Fruit fly (Drosophila melanogaster) whole organism, prepupa: ENCODE measurements around the gene Cpr97Ea.

Experiments used
- CG10669 ChIP-seq: fragments of 200-800 bp; sonication (Bioruptor generic); optimal IDR thresholded peaks from 3 replicates; lab custom pipeline; 2018; ENCODE audit warnings: missing biosample characterization, mild to moderate bottlenecking, missing genetic modification characterization, moderate library complexity
- CG11762 ChIP-seq: fragments of 200-800 bp; sonication (Bioruptor generic); optimal IDR thresholded peaks from 3 replicates; lab custom pipeline; 2016; ENCODE audit warnings: missing biosample characterization, missing genetic modification characterization; ENCODE audit not compliant: insufficient read depth
- CG1621 ChIP-seq: fragments of 200-800 bp; sonication (Bioruptor generic); optimal IDR thresholded peaks from 3 replicates; lab custom pipeline; 2018; ENCODE audit warnings: missing biosample characterization, mild to moderate bottlenecking, missing genetic modification characterization
- CG3032 ChIP-seq: fragments of 200-800 bp; optimal IDR thresholded peaks from 2 replicates; lab custom pipeline; 2019; ENCODE audit warnings: missing biosample characterization, mild to moderate bottlenecking, missing genetic modification characterization, moderate library complexity
- CG31627 ChIP-seq: fragments of 200-800 bp; sonication (Bioruptor generic); optimal IDR thresholded peaks from 3 replicates; lab custom pipeline; 2016; ENCODE audit warnings: missing biosample characterization, missing genetic modification characterization
- CG32006 ChIP-seq: fragments of 200-800 bp; sonication (Bioruptor generic); optimal IDR thresholded peaks from 3 replicates; lab custom pipeline; 2017; ENCODE audit warnings: missing biosample characterization, mild to moderate bottlenecking, missing genetic modification characterization
- CG4318 ChIP-seq: fragments of 200-800 bp; sonication (Bioruptor generic); optimal IDR thresholded peaks from 3 replicates; lab custom pipeline; 2017; ENCODE audit warnings: missing biosample characterization, mild to moderate bottlenecking, missing genetic modification characterization
- CG6163 ChIP-seq: fragments of 200-800 bp; sonication (Bioruptor generic); IDR thresholded peaks from 3 replicates; pipeline ENCODE4 v1.3.6; 2022; ENCODE audit warnings: missing biosample characterization, missing genetic modification characterization
- CG6792 ChIP-seq: fragments of 200-800 bp; sonication (Bioruptor generic); optimal IDR thresholded peaks from 3 replicates; lab custom pipeline; 2016; ENCODE audit warnings: missing biosample characterization, missing genetic modification characterization
- CG7368 ChIP-seq: fragments of 200-800 bp; sonication (Bioruptor generic); optimal IDR thresholded peaks from 3 replicates; lab custom pipeline; 2016; ENCODE audit warnings: missing biosample characterization, missing genetic modification characterization
- CG8119 ChIP-seq: fragments of 200-800 bp; sonication (Bioruptor generic); IDR thresholded peaks from 3 replicates; pipeline ENCODE4 v1.3.6; 2022; ENCODE audit warnings: missing biosample characterization, missing genetic modification characterization
- CG9139 ChIP-seq: fragments of 200-800 bp; sonication (Bioruptor generic); optimal IDR thresholded peaks from 3 replicates; lab custom pipeline; 2017; ENCODE audit warnings: missing biosample characterization, mild to moderate bottlenecking, missing genetic modification characterization
- Eip75B ChIP-seq: fragments of 200-800 bp; sonication (Bioruptor generic); optimal IDR thresholded peaks from 3 replicates; lab custom pipeline; 2016; ENCODE audit warnings: missing biosample characterization, missing genetic modification characterization
- Eip93F ChIP-seq: fragments of 200-800 bp; sonication (Bioruptor generic); optimal IDR thresholded peaks from 2 replicates; lab custom pipeline; 2016; ENCODE audit warnings: missing biosample characterization, mild to moderate bottlenecking, missing genetic modification characterization
- Hr4 ChIP-seq: fragments of 200-800 bp; sonication (Bioruptor generic); optimal IDR thresholded peaks from 3 replicates; lab custom pipeline; 2016; ENCODE audit warnings: missing biosample characterization, missing genetic modification characterization
- Met ChIP-seq: fragments of 200-800 bp; sonication (Bioruptor generic); optimal IDR thresholded peaks from 3 replicates; lab custom pipeline; 2016; ENCODE audit warnings: missing biosample characterization, missing genetic modification characterization
- Sox15 ChIP-seq: fragments of 200-800 bp; sonication (Bioruptor generic); optimal IDR thresholded peaks from 3 replicates; lab custom pipeline; 2016; ENCODE audit warnings: missing biosample characterization, missing genetic modification characterization
- achi ChIP-seq: fragments of 200-800 bp; sonication (Bioruptor generic); optimal IDR thresholded peaks from 3 replicates; lab custom pipeline; 2016; ENCODE audit warnings: missing biosample characterization, missing genetic modification characterization
- eg ChIP-seq: fragments of 200-800 bp; sonication (Bioruptor generic); IDR thresholded peaks from 3 replicates; pipeline ENCODE4 v1.3.6; 2022; ENCODE audit warnings: missing biosample characterization, missing genetic modification characterization
- esn ChIP-seq: fragments of 200-800 bp; sonication (Bioruptor generic); optimal IDR thresholded peaks from 2 replicates; lab custom pipeline; 2016; ENCODE audit warnings: missing biosample characterization, mild to moderate bottlenecking, missing genetic modification characterization, moderate library complexity
- fkh ChIP-seq: fragments of 200-800 bp; sonication (Bioruptor generic); optimal IDR thresholded peaks from 3 replicates; lab custom pipeline; 2017; ENCODE audit warnings: missing biosample characterization, mild to moderate bottlenecking, missing genetic modification characterization, moderate library complexity
- lz ChIP-seq: fragments of 200-800 bp; sonication (Bioruptor generic); optimal IDR thresholded peaks from 3 replicates; lab custom pipeline; 2016; ENCODE audit warnings: missing biosample characterization, missing genetic modification characterization
- pdm3 ChIP-seq: fragments of 200-800 bp; sonication (Bioruptor generic); optimal IDR thresholded peaks from 3 replicates; lab custom pipeline; 2016; ENCODE audit warnings: missing biosample characterization, missing genetic modification characterization
- svp ChIP-seq: fragments of 200-800 bp; sonication (Bioruptor generic); peaks from one replicate; lab custom pipeline; 2016; ENCODE audit warnings: missing biosample characterization, missing genetic modification characterization
- topi ChIP-seq: fragments of 200-800 bp; sonication (Bioruptor generic); optimal IDR thresholded peaks from 3 replicates; lab custom pipeline; 2016; ENCODE audit warnings: missing biosample characterization, missing genetic modification characterization
- vri ChIP-seq: fragments of 200-800 bp; sonication (Bioruptor generic); optimal IDR thresholded peaks from 3 replicates; lab custom pipeline; 2016; ENCODE audit warnings: missing biosample characterization, mild to moderate bottlenecking, missing genetic modification characterization

Cpr97Ea gene

DNA sequence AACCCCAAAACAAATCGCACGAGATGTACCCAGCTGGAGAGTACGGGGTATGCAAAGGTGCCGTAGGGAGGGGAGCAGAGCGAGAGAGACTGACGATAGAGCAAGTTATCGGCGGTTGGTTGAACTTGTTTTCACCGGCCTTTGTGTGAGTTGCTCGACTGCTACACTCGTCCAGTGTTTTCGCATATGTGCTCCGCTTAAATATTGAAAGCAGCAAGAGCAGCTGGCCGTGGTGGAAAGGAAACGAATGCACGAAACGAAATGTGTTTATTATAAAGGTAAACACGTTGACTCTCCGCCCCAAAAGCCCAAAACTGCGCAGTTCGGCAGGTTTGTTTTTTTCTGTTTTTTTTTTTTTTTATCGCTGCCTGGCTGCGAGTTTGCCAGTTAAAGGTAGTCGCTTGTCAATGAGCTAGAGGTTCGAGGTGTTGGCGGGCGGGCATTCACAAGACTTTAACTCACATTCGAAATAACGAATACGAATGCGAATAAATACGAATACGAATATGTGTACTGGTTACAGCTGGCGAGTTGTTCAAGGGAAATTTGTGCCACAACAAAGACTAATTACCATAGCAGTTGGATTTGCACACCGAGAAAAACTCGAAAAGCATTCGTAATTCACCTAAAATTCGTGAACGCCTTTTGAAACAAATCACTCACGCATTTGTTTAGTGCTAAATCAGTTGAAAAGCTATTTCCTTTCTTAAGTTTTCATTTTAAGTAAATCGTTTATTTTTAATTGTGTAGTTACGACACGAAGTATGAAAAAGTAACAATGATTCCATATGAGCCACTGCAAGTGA, 42.2 kb upstream of the Cpr97Ea start (continued):
- peak; percentile 78 for TF ChIP-seq CG31627
- no peak for TF ChIP-seq CG9139 (GFP tag; lab: Kevin White, UChicago)
- peak; percentile 75 for TF ChIP-seq fkh (GFP tag; lab: Kevin White, UChicago)
- peak; percentile 60 for TF ChIP-seq CG10669 (GFP tag; lab: Kevin White, UChicago)
- TF ChIP-seq Hr4 (GFP tag; lab: Kevin White, UChicago), result peak; percentile 84
- TF ChIP-seq lz (GFP tag; lab: Kevin White, UChicago), result peak; percentile 72
- peak; percentile 88 for TF ChIP-seq eg
- TF ChIP-seq Met, result peak; percentile 85
- peak; percentile 69 for TF ChIP-seq vri
- peak; percentile 81 for TF ChIP-seq pdm3 (GFP tag; lab: Kevin White, UChicago)
- peak; percentile 72 for TF ChIP-seq CG32006 (GFP tag; lab: Kevin White, UChicago)
- peak; percentile 70 for TF ChIP-seq CG6792 (GFP tag; lab: Kevin White, UChicago)
- TF ChIP-seq CG1621 (tag; lab: Kevin White, UChicago), result peak; percentile 27
- peak; percentile 89 for TF ChIP-seq topi (GFP tag; lab: Kevin White, UChicago)
- TF ChIP-seq achi (GFP tag; lab: Kevin White, UChicago), result peak; percentile 68

- peak; percentile 99 for TF ChIP-seq svp (GFP tag; lab: Kevin White, UChicago)
- peak; percentile 51 for TF ChIP-seq Eip93F (GFP tag; lab: Kevin White, UChicago)
- 0 out of 3 replicates have a peak, but pooled peaks have one; percentile 12 for TF ChIP-seq CG6163 (GFP tag; lab: Robert Waterston, UW)
- TF ChIP-seq vri, result peak; percentile 61
- no peak for TF ChIP-seq lz (GFP tag; lab: Kevin White, UChicago)
Observed at dm6 chr3R:27128723-27129122, 41.1 kb upstream of the Cpr97Ea start.

dm6 chr3R:27124588-27124987, 37.0 kb upstream of the Cpr97Ea start, which contains the start of gene CG6059:
TSS of gene CG6059 (minus strand) at chr3R:27124688.
- TF ChIP-seq pdm3 (GFP tag; lab: Kevin White, UChicago) (no peak), eg (no peak), Sox15 (GFP tag; lab: Kevin White, UChicago) (no peak), CG9139 (GFP tag; lab: Kevin White, UChicago) (no peak), CG11762 (GFP tag; lab: Kevin White, UChicago) (no peak), CG7368 (GFP tag; lab: Kevin White, UChicago) (no peak), Hr4 (GFP tag; lab: Kevin White, UChicago) (no peak), CG1621 (tag; lab: Kevin White, UChicago) (no peak)

- TF ChIP-seq CG6792 (GFP tag; lab: Kevin White, UChicago) (no peak), Eip75B (GFP tag; lab: Kevin White, UChicago) (no peak), CG3032 (tag; lab: Kevin White, UChicago) (no peak), CG8119 (GFP tag; lab: Robert Waterston, UW) (no peak), CG4318 (GFP tag; lab: Kevin White, UChicago) (no peak)
Observed at dm6 chr3R:27118346-27118745, 30.8 kb upstream of the Cpr97Ea start, which contains the start of gene CG5882. TSS of gene CG5882 (plus strand) at chr3R:27118646.

DNA sequence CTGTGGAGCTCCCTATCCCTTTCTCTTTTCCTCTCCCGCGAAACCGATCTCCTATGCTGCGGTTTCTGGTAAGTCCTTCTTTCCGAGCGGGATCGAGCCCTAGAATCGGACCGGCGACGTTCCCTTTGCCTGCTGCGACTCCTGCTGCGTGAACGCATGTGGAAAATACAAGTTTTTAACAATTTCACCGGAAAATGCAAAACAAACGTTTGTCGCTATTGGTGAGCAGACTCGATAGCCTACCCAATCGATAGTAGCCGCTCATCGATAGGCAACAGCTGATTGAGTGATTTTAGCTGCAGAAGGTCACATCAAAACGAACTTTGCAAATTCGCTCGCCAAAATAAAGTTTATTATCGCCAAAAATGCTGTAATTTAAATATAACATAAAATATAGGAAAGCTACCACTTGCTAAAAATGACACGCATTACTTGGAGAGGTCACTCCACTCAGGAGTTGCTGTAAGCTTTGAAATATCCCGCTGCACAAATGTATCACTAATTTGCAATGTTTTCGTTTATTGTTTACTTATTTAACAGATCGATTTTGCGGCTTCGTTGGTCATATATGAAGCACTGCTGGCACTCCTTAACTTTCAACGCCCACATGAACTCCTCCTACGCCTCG, 29.0 kb upstream of the Cpr97Ea start, which contains the start of the genes CG6066 and CG5880:
Gene CG6066 (minus strand): TSS at position 243 of the 628 bp plus-strand sequence.
Gene CG5880 (plus strand): TSS at position 281 of the 628 bp plus-strand sequence.
- TF ChIP-seq esn (peak; percentile 17), Eip75B (GFP tag; lab: Kevin White, UChicago) (no peak)
